Worm (Caenorhabditis elegans) whole organism, L4 larva: ENCODE measurements around the gene srx-74.

Source experiments
- T26A8.4 ChIP-seq: fragments of 200-800 bp; sonication (Bioruptor generic); IDR thresholded peaks from 2 replicates; pipeline ENCODE4 v1.3.6; 2022; ENCODE audit warnings: missing genetic modification characterization, missing compliant biosample characterization
- Y5F2A.4 ChIP-seq: fragments of 200-800 bp; sonication (Bioruptor generic); optimal IDR thresholded peaks from 2 replicates; lab custom pipeline; 2018; ENCODE audit warnings: mild to moderate bottlenecking, missing genetic modification characterization, missing compliant biosample characterization
- dmd-8 ChIP-seq: fragments of 200-800 bp; sonication (Bioruptor generic); IDR thresholded peaks from 2 replicates; pipeline ENCODE4 v1.3.6; 2022; ENCODE audit warnings: missing genetic modification characterization, missing compliant biosample characterization
- dve-1 ChIP-seq: sonication (generic microtip); optimal IDR thresholded peaks from 2 replicates; lab custom pipeline; 2017; ENCODE audit warnings: antibody characterized with exemption, mild to moderate bottlenecking, missing genetic modification characterization, missing compliant biosample characterization; ENCODE audit not compliant: insufficient read depth
- fkh-10 ChIP-seq: fragments of 150-350 bp; optimal IDR thresholded peaks from 2 replicates; lab custom pipeline; 2014; ENCODE audit warnings: missing biosample characterization, missing genetic modification reagents, missing genetic modification characterization
- snpc-4 ChIP-seq: fragments of 150-350 bp; optimal IDR thresholded peaks from 2 replicates; lab custom pipeline; 2014; ENCODE audit warnings: missing biosample characterization, missing genetic modification characterization
- unc-39 ChIP-seq: sonication (generic microtip); optimal IDR thresholded peaks from 2 replicates; lab custom pipeline; 2017; ENCODE audit warnings: missing biosample characterization, missing genetic modification characterization
- unc-62 ChIP-seq, 3 experiments: fragments of 150-350 bp in 1 of 3; sonication (generic microtip); optimal IDR thresholded peaks in 2 of 3; peaks in 1 of 3; 1 replicate in 1 of 3; 2 replicates in 2 of 3; lab custom pipeline; 2014 to 2017; ENCODE audit warnings: missing biosample characterization in 3 of 3, missing genetic modification characterization in 3 of 3, missing genetic modification reagents in 3 of 3, missing genotype in 1 of 3

ce11 chrV:4710464-4710863 is 48.2 kb upstream of the srx-74 start, which contains the start of gene oac-24:
- TF ChIP-seq T26A8.4 (GFP tag; lab: Robert Waterston, UW) (no peak), snpc-4 (no peak), dve-1 (tag; lab: Kevin White, UChicago) (no peak), Y5F2A.4 (GFP tag; lab: Kevin White, UChicago) (no peak), fkh-10 (GFP tag; lab: Kevin White, UChicago) (no peak), unc-62 (GFP tag; optimal IDR thresholded peaks at IDR 0.05 in 1 of 2; lab: Kevin White, UChicago) (no peak), unc-62 (tag; optimal IDR thresholded peaks at IDR 0.05; lab: Kevin White, UChicago) (no peak), dmd-8 (GFP tag; lab: Robert Waterston, UW) (no peak), unc-39 (no peak)
